Fruit fly (Drosophila melanogaster) whole organism, pupa: ENCODE results near the gene AdipoR.

Experiments used
- CG10348 ChIP-seq: fragments of 200-800 bp; sonication (Bioruptor generic); IDR thresholded peaks from 2 replicates; pipeline ENCODE4 v1.3.6; 2022; ENCODE audit warnings: missing biosample characterization, missing genetic modification characterization
- CG12605 ChIP-seq: fragments of 200-800 bp; sonication (Bioruptor generic); IDR thresholded peaks from 2 replicates; pipeline ENCODE4 v1.3.6; 2022; ENCODE audit warnings: missing biosample characterization, missing genetic modification characterization
- CG13204 ChIP-seq: fragments of 200-800 bp; sonication (Bioruptor generic); optimal IDR thresholded peaks from 2 replicates; lab custom pipeline; 2018; ENCODE audit warnings: missing biosample characterization, mild to moderate bottlenecking, missing genetic modification characterization, moderate library complexity
- CG17806 ChIP-seq: fragments of 200-800 bp; sonication (Bioruptor generic); optimal IDR thresholded peaks from 2 replicates; lab custom pipeline; 2018; ENCODE audit warnings: missing biosample characterization, mild to moderate bottlenecking, missing genetic modification characterization, moderate library complexity
- CG34367 ChIP-seq: fragments of 200-800 bp; sonication (Bioruptor generic); optimal IDR thresholded peaks from 2 replicates; lab custom pipeline; 2018; ENCODE audit warnings: missing biosample characterization, mild to moderate bottlenecking, missing genetic modification characterization
- CG8301 ChIP-seq: fragments of 200-800 bp; sonication (Bioruptor generic); optimal IDR thresholded peaks from 2 replicates; lab custom pipeline; 2018; ENCODE audit warnings: missing biosample characterization, mild to moderate bottlenecking, missing genetic modification characterization
- D1 ChIP-seq: fragments of 200-800 bp; sonication (Bioruptor generic); optimal IDR thresholded peaks from 2 replicates; lab custom pipeline; 2018; ENCODE audit warnings: missing biosample characterization, mild to moderate bottlenecking, missing genetic modification characterization, moderate library complexity
- EcR ChIP-seq: fragments of 200-800 bp; sonication (Bioruptor generic); optimal IDR thresholded peaks from 3 replicates; lab custom pipeline; 2019; ENCODE audit warnings: missing biosample characterization, missing genetic modification characterization, mild to moderate bottlenecking, moderate library complexity, missing genetic modification reagents
- Pif1A ChIP-seq: fragments of 200-800 bp; sonication (Bioruptor generic); optimal IDR thresholded peaks from 3 replicates; lab custom pipeline; 2016; ENCODE audit warnings: missing biosample characterization, missing genetic modification characterization
- Pif1B ChIP-seq: fragments of 200-800 bp; sonication (Bioruptor generic); optimal IDR thresholded peaks from 3 replicates; lab custom pipeline; 2016; ENCODE audit warnings: missing biosample characterization, missing genetic modification characterization
- Snoo ChIP-seq: fragments of 200-800 bp; sonication (Bioruptor generic); optimal IDR thresholded peaks from 3 replicates; lab custom pipeline; 2017; ENCODE audit warnings: missing biosample characterization, mild to moderate bottlenecking, missing genetic modification characterization, inconsistent platforms
- gl ChIP-seq: fragments of 200-800 bp; sonication (Bioruptor generic); optimal IDR thresholded peaks from 2 replicates; lab custom pipeline; 2018; ENCODE audit warnings: missing biosample characterization, mild to moderate bottlenecking, missing genetic modification characterization

DNA sequence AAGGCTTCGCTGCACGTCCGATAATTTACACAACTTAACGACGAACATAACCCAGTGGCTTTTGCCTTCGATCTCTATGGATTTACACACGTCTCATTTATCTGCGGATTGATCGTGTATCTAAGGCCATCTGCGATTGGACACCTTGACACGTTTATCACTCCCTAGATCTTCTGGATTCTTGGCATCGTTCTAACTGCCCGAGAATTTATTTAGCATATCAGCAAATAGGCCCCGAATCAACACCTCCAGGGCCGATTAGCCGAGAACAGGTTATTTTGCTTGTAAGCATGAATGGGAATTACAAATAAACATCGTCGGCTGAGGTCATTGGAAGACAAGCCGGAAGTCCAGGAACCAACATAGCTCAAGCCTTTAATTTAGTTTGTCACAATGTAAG, 20.9 kb upstream of the AdipoR start:
- no peak for TF ChIP-seq D1
- no peak for TF ChIP-seq gl (tag; lab: Kevin White, UChicago)
- no peak for TF ChIP-seq CG10348
- TF ChIP-seq Pif1A (GFP tag; lab: Kevin White, UChicago), result no peak
- TF ChIP-seq Snoo (tag; lab: Kevin White, UChicago), result no peak
- no peak for TF ChIP-seq Pif1B (GFP tag; lab: Kevin White, UChicago)
- no peak for TF ChIP-seq CG17806 (tag; lab: Kevin White, UChicago)
- no peak for TF ChIP-seq CG34367 (tag; lab: Kevin White, UChicago)
- TF ChIP-seq CG13204 (GFP tag; lab: Kevin White, UChicago), result no peak
- no peak for TF ChIP-seq CG12605
- no peak for TF ChIP-seq EcR
- TF ChIP-seq CG8301, result no peak
